Worm (Caenorhabditis elegans): Measurements from ENCODE around the gene efn-4.

- TF ChIP-seq him-1 (tag; optimal IDR thresholded peaks at IDR 0.05) (no peak), dao-5 (tag; optimal IDR thresholded peaks at IDR 0.05) (no peak), W03F9.2 (tag; optimal IDR thresholded peaks at IDR 0.05) (no peak)
Measured at ce11 chrIV:592382-592781, 33.3 kb downstream of the efn-4 start, which contains the start of gene C18H7.6.
